Comparison of ENCODE assay signal across 2 worm cellular contexts in genomic region chrV:17951172-17951999, ce11.
TF ChIP-seq lines count a peak whose summit lies in the region.

Gene Y59A8B.24 (plus strand): TSS chrV:17951949.

TF ChIP-seq in whole organism, L4 larva, 104 proteins besides CTCF, POLR2A, EP300 and RAD21 (continued from another document):
- TF ChIP-seq lsy-2 (tag; optimal IDR thresholded peaks at IDR 0.05; lab: Kevin White, UChicago) (peak; percentile 87 to 92), mdt-29 (GFP tag; IDR thresholded peaks at IDR 0.05; lab: Robert Waterston, UW) (no peak; the same call in 1 of the 2 replicates), dve-1 (tag; optimal IDR thresholded peaks at IDR 0.05; lab: Kevin White, UChicago; ENCODE audit: insufficient read depth) (peak; percentile 98), dpl-1 (GFP tag; optimal IDR thresholded peaks at IDR 0.05; lab: Kevin White, UChicago) (peak; percentile 68), nhr-111 (GFP tag; optimal IDR thresholded peaks at IDR 0.05; lab: Kevin White, UChicago) (no peak), F10B5.3 (tag; optimal IDR thresholded peaks at IDR 0.05; lab: Kevin White, UChicago) (peak; percentile 33), nhr-41 (GFP tag; IDR thresholded peaks at IDR 0.05; lab: Robert Waterston, UW) (peak; percentile 93), T20F7.1 (GFP tag; optimal IDR thresholded peaks at IDR 0.05; lab: Kevin White, UChicago) (no peak), ama-1 (optimal IDR thresholded peaks at IDR 0.05; lab: Kevin White, UChicago) (peak; percentile 83), gei-8 (GFP tag; optimal IDR thresholded peaks at IDR 0.05; lab: Kevin White, UChicago) (peak; percentile 40), madf-9 (GFP tag; conservative IDR thresholded peaks at IDR 0.05; lab: Robert Waterston, UW) (peak; percentile 80), F26F4.8 (GFP tag; conservative IDR thresholded peaks at IDR 0.05; lab: Robert Waterston, UW) (no peak), Y48G9A.11 (GFP tag; IDR thresholded peaks at IDR 0.05; lab: Robert Waterston, UW) (no peak), zfp-3 (GFP tag; conservative IDR thresholded peaks at IDR 0.05; lab: Robert Waterston, UW) (peak; percentile 74; the same call in 1 of the 2 replicates), pqm-1 (tag; optimal IDR thresholded peaks at IDR 0.05; lab: Kevin White, UChicago) (peak; percentile 14), sdz-12 (GFP tag; optimal IDR thresholded peaks at IDR 0.05; lab: Kevin White, UChicago) (peak; percentile 56), mep-1 (tag; optimal IDR thresholded peaks at IDR 0.05; lab: Kevin White, UChicago) (peak; percentile 95), daf-12 (tag; optimal IDR thresholded peaks at IDR 0.05; lab: Kevin White, UChicago) (no peak), zag-1 (tag; optimal IDR thresholded peaks at IDR 0.05; lab: Kevin White, UChicago) (no peak), rbr-2 (tag; optimal IDR thresholded peaks at IDR 0.05; lab: Kevin White, UChicago) (peak; percentile 95), skn-1 (tag; optimal IDR thresholded peaks at IDR 0.05; lab: Kevin White, UChicago) (no peak), nhr-102 (tag; optimal IDR thresholded peaks at IDR 0.05; lab: Kevin White, UChicago) (peak; percentile 68), lin-38 (GFP tag; IDR thresholded peaks at IDR 0.05; lab: Robert Waterston, UW) (peak; percentile 87), D1046.2 (GFP tag; IDR thresholded peaks at IDR 0.05; lab: Robert Waterston, UW) (no peak), nhr-25 (tag; optimal IDR thresholded peaks at IDR 0.05; lab: Kevin White, UChicago; ENCODE audit: borderline replicate concordance, insufficient read depth) (peak; percentile 83), jun-1 (tag; optimal IDR thresholded peaks at IDR 0.05; lab: Kevin White, UChicago) (peak; percentile 74), lir-3 (tag; optimal IDR thresholded peaks at IDR 0.05; lab: Kevin White, UChicago) (no peak), egl-43 (GFP tag; IDR thresholded peaks at IDR 0.05; lab: Robert Waterston, UW) (peak; percentile 88), unc-130 (GFP tag; optimal IDR thresholded peaks at IDR 0.05; lab: Kevin White, UChicago) (peak; percentile 65), ceh-20 (GFP tag; IDR thresholded peaks at IDR 0.05; lab: Robert Waterston, UW) (peak; percentile 89), arid-1 (GFP tag; conservative IDR thresholded peaks at IDR 0.05; lab: Robert Waterston, UW) (peak; percentile 85), lim-7 (GFP tag; IDR thresholded peaks at IDR 0.05; lab: Robert Waterston, UW) (0 out of 2 replicates have a peak, but pooled peaks have one; percentile 37), F44E2.7 (GFP tag; IDR thresholded peaks at IDR 0.05; lab: Robert Waterston, UW) (no peak), tag-97 (GFP tag; IDR thresholded peaks at IDR 0.05; lab: Robert Waterston, UW) (no peak), nhr-42 (GFP tag; IDR thresholded peaks at IDR 0.05; lab: Robert Waterston, UW) (peak; percentile 77), aly-2 (tag; optimal IDR thresholded peaks at IDR 0.05; lab: Kevin White, UChicago) (no peak), ceh-32 (tag; optimal IDR thresholded peaks at IDR 0.05; lab: Kevin White, UChicago; ENCODE audit: poor library complexity) (no peak), mxl-2 (GFP tag; conservative IDR thresholded peaks at IDR 0.05; lab: Robert Waterston, UW) (0 out of 2 replicates have a peak, but pooled peaks have one; percentile 47), tra-1 (GFP tag; IDR thresholded peaks at IDR 0.05; lab: Robert Waterston, UW) (peak; percentile 90), nhr-6 (tag; optimal IDR thresholded peaks at IDR 0.05; lab: Kevin White, UChicago) (peak; percentile 94), aha-1 (tag; lab: Kevin White, UChicago) (peak; percentile 100), lin-29 (GFP tag; IDR thresholded peaks at IDR 0.05; lab: Robert Waterston, UW) (peak; percentile 71; the same call in 1 of the 2 replicates), pha-4 (GFP tag; IDR thresholded peaks at IDR 0.05; lab: Robert Waterston, UW) (peak; percentile 86), pha-4 (tag; optimal IDR thresholded peaks at IDR 0.05; lab: Kevin White, UChicago) (no peak), spr-3 (GFP tag; optimal IDR thresholded peaks at IDR 0.05; lab: Kevin White, UChicago) (peak; percentile 78), nhr-48 (tag; optimal IDR thresholded peaks at IDR 0.05; lab: Kevin White, UChicago) (peak; percentile 93), php-3 (GFP tag; IDR thresholded peaks at IDR 0.05; lab: Robert Waterston, UW) (peak; percentile 47), zip-11 (GFP tag; IDR thresholded peaks at IDR 0.05; lab: Robert Waterston, UW) (no peak)
TF ChIP-seq in whole organism, L4 larva: peak in this region for 64.

TF ChIP-seq in whole organism, late embryonic, 69 proteins besides CTCF, POLR2A, EP300 and RAD21 (continued from another document):
- TF ChIP-seq pha-2 (tag; optimal IDR thresholded peaks at IDR 0.05; lab: Kevin White, UChicago) (peak; percentile 39), unc-42 (tag; optimal IDR thresholded peaks at IDR 0.05; lab: Kevin White, UChicago) (peak; percentile 75), zip-5 (tag; optimal IDR thresholded peaks at IDR 0.05; lab: Kevin White, UChicago) (peak; percentile 49), ref-2 (tag; optimal IDR thresholded peaks at IDR 0.05; lab: Kevin White, UChicago) (peak; percentile 95), sdc-2 (tag; optimal IDR thresholded peaks at IDR 0.05; lab: Kevin White, UChicago) (peak; percentile 71)
